Fruit fly (Drosophila melanogaster) whole organism, adult: ENCODE measurements around the gene CG14455.
A peak's percentile ranks its signal among the peaks of the same experiment; 100 is the strongest.

ENCODE experiments used
- CG11617 ChIP-seq: fragments of 200-800 bp; sonication (Bioruptor generic); optimal IDR thresholded peaks from 2 replicates; lab custom pipeline; 2017; ENCODE audit warnings: mild to moderate bottlenecking, missing biosample characterization, missing genetic modification reagents, missing genetic modification characterization
- CG12768 ChIP-seq: fragments of 200-800 bp; sonication (Bioruptor generic); optimal IDR thresholded peaks from 2 replicates; lab custom pipeline; 2017; ENCODE audit warnings: missing biosample characterization, missing genetic modification characterization, mild to moderate bottlenecking, moderate library complexity, missing genetic modification reagents
- CG14711 ChIP-seq: fragments of 200-800 bp; sonication (Bioruptor generic); optimal IDR thresholded peaks from 2 replicates; lab custom pipeline; 2018; ENCODE audit warnings: missing biosample characterization, mild to moderate bottlenecking, missing genetic modification characterization, moderate library complexity
- CG33017 ChIP-seq: fragments of 200-800 bp; sonication (Bioruptor generic); optimal IDR thresholded peaks from 2 replicates; lab custom pipeline; 2018; ENCODE audit warnings: missing biosample characterization, mild to moderate bottlenecking, missing genetic modification characterization, moderate library complexity
- Hr96 ChIP-seq: fragments of 200-800 bp; sonication (Bioruptor generic); optimal IDR thresholded peaks from 2 replicates; lab custom pipeline; 2016; ENCODE audit warnings: missing biosample characterization, missing genetic modification characterization
- cnc ChIP-seq, 2 experiments: fragments of >200 bp; optimal IDR thresholded peaks; 2 replicates each; lab custom pipeline; 2017
- kay ChIP-seq: fragments of 200-800 bp; sonication (Bioruptor generic); peaks from one replicate; lab custom pipeline; 2016; ENCODE audit warnings: missing biosample characterization, missing genetic modification characterization, borderline replicate concordance
- ovo ChIP-seq: fragments of 200-800 bp; sonication (Bioruptor generic); optimal IDR thresholded peaks from 2 replicates; lab custom pipeline; 2016; ENCODE audit warnings: missing biosample characterization, missing genetic modification characterization

DNA sequence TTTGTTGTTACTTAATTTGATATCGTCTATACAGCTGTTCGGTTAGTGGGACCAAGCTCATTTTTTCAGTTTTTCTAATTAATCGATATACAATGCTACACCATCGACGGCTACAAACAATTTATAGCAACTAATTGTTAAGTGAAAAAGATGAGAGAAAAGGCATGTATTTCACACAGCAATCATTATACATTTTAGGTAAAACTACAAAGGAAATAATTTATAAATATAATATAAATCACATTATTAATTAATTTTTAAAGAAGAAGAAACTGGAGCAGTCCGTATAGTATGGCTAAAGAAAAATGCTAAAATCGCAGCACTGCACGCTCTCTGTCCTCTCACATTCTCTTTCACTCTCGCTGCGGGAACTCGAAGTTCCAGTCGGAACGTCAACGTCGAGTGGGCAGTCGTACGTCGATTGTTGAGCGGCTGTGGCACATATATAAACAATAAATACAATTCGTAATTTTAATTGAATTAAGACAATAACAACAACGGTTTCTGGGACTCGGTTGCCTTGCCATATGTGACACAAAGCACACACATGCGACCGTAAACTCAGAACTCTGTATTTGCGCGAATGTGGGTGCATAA lies 41.0 kb upstream of the CG14455 start, which contains the start of the genes CG14450 and CG11367:
- TF ChIP-seq CG11617 (peak; percentile 2), cnc (optimal IDR thresholded peaks at IDR 0.05; lab: Kevin White, UChicago) (no peak), CG33017 (tag; lab: Kevin White, UChicago) (peak; percentile 19), kay (GFP tag; lab: Kevin White, UChicago) (no peak), CG12768 (peak; percentile 19), ovo (GFP tag; lab: Kevin White, UChicago) (peak; percentile 16), Hr96 (GFP tag; lab: Kevin White, UChicago) (no peak), CG14711 (peak; percentile 26)
